Worm (Caenorhabditis elegans) whole organism, late embryonic: ENCODE results near the gene sahd-1.

ENCODE experiments used
- ama-1 ChIP-seq: fragments of 150-350 bp; optimal IDR thresholded peaks from 2 replicates; lab custom pipeline; 2014
- ceh-2 ChIP-seq: sonication (generic microtip); optimal IDR thresholded peaks from 2 replicates; lab custom pipeline; 2016; ENCODE audit warnings: missing genotype, missing genetic modification characterization, missing compliant biosample characterization
- ceh-6 ChIP-seq: fragments of 200-800 bp; sonication (Bioruptor generic); optimal IDR thresholded peaks from 2 replicates; lab custom pipeline; 2018; ENCODE audit warnings: mild to moderate bottlenecking, missing genetic modification characterization, missing compliant biosample characterization
- elt-2 ChIP-seq: sonication (generic microtip); optimal IDR thresholded peaks from 2 replicates; lab custom pipeline; 2016; ENCODE audit warnings: missing genetic modification reagents, missing genetic modification characterization, missing compliant biosample characterization
- fkh-10 ChIP-seq: fragments of 150-350 bp; optimal IDR thresholded peaks from 2 replicates; lab custom pipeline; 2014; ENCODE audit warnings: missing biosample characterization, missing genetic modification reagents, missing genetic modification characterization
- nhr-232 ChIP-seq: sonication (generic microtip); optimal IDR thresholded peaks from 2 replicates; lab custom pipeline; 2016; ENCODE audit warnings: missing genetic modification characterization, missing compliant biosample characterization
- npax-4 ChIP-seq: sonication (generic microtip); optimal IDR thresholded peaks from 2 replicates; lab custom pipeline; 2016; ENCODE audit warnings: missing genetic modification characterization, missing compliant biosample characterization
- pha-4 ChIP-seq: fragments of 150-350 bp; optimal IDR thresholded peaks from 2 replicates; lab custom pipeline; 2018; ENCODE audit warnings: missing biosample characterization, missing genetic modification reagents, missing genetic modification characterization
- tbx-2 ChIP-seq: sonication (generic microtip); optimal IDR thresholded peaks from 2 replicates; lab custom pipeline; 2016; ENCODE audit warnings: missing genetic modification characterization, missing compliant biosample characterization
- unc-86 ChIP-seq: sonication (generic microtip); optimal IDR thresholded peaks from 2 replicates; lab custom pipeline; 2016; ENCODE audit warnings: missing genetic modification characterization, missing compliant biosample characterization

DNA sequence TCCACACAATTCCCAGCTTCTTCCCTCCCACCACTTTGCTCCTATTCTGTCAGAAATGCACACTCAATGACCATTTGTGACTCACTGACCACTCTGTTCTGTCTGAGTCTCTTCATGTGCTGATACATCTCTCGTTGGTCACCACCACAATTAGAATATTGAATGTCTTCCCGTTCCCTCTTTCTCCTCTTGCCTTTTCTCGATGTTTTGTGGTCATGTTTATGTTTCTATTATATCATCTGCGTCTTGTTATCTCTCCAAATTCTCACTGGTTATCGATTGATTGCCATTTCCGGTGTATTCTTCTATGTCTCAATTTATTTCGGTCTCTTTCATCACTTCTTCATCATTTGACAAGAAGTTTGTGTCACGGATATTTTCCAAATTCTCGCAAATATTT lies 53.8 kb downstream of the sahd-1 start:
- no peak for TF ChIP-seq ama-1 (lab: Kevin White, UChicago)
- no peak for TF ChIP-seq nhr-232 (tag; lab: Kevin White, UChicago)
- no peak for TF ChIP-seq npax-4 (tag; lab: Kevin White, UChicago)
- no peak for TF ChIP-seq unc-86 (tag; lab: Kevin White, UChicago)
- TF ChIP-seq fkh-10 (GFP tag; lab: Kevin White, UChicago) = no peak
- no peak for TF ChIP-seq ceh-6
- TF ChIP-seq elt-2 = peak; percentile 34
- no peak for TF ChIP-seq pha-4 (tag; lab: Kevin White, UChicago)
- TF ChIP-seq ceh-2 (tag; lab: Kevin White, UChicago) = no peak
- peak; percentile 19 for TF ChIP-seq tbx-2 (tag; lab: Kevin White, UChicago)
